Fruit fly (Drosophila melanogaster): Measurements from ENCODE around the gene IFT46.

The IFT46 gene

dm6 chr2L:18604986-18605385 is 10.9 kb downstream of the IFT46 start, which contains the start of gene CG10413 (continued):
- TF ChIP-seq CG8089 (GFP tag; optimal IDR thresholded peaks at IDR 0.05) (peak; percentile 96), CG2678 (tag; optimal IDR thresholded peaks at IDR 0.05) (peak; percentile 99), Sox102F (GFP tag; optimal IDR thresholded peaks at IDR 0.05) (peak; percentile 97), en (GFP tag; optimal IDR thresholded peaks at IDR 0.05) (peak; percentile 97), Vsx1 (GFP tag; optimal IDR thresholded peaks at IDR 0.05) (peak; percentile 93), CG17385 (GFP tag; optimal IDR thresholded peaks at IDR 0.05) (peak; percentile 96), Deaf1 (tag; optimal IDR thresholded peaks at IDR 0.05) (peak; percentile 85), CG18599 (GFP tag; optimal IDR thresholded peaks at IDR 0.05) (peak; percentile 99), gsb-n (tag; optimal IDR thresholded peaks at IDR 0.05) (peak; percentile 97), CG34422 (GFP tag; IDR thresholded peaks at IDR 0.05) (peak; percentile 98; the same call in 2 of the 3 replicates), Six4 (GFP tag; optimal IDR thresholded peaks at IDR 0.05) (peak; percentile 95), Myb (GFP tag; optimal IDR thresholded peaks at IDR 0.05) (peak; percentile 89), slp2 (GFP tag; optimal IDR thresholded peaks at IDR 0.05) (peak; percentile 96), D19B (GFP tag; optimal IDR thresholded peaks at IDR 0.05) (peak; percentile 93), rib (GFP tag; IDR thresholded peaks at IDR 0.05) (peak; percentile 98), pan (optimal IDR thresholded peaks at IDR 0.05) (no peak), pan (GFP tag; optimal IDR thresholded peaks at IDR 0.05 in 1 of 2, IDR thresholded peaks at IDR 0.05 in 1 of 2) (peak in 1 of 2 experiments; percentile 98), C15 (GFP tag; IDR thresholded peaks at IDR 0.05) (peak; percentile 92), Mrtf (GFP tag; IDR thresholded peaks at IDR 0.05) (peak; percentile 98), jigr1 (GFP tag; IDR thresholded peaks at IDR 0.05) (peak; percentile 94), CG31365 (tag; optimal IDR thresholded peaks at IDR 0.05) (peak; percentile 91), CG32767 (GFP tag; IDR thresholded peaks at IDR 0.05) (peak; percentile 97), z (GFP tag; IDR thresholded peaks at IDR 0.05) (peak; percentile 66; the same call in 2 of the 3 replicates), BEAF-32 (GFP tag; optimal IDR thresholded peaks at IDR 0.05) (peak; percentile 70), unc-4 (GFP tag; IDR thresholded peaks at IDR 0.05; ENCODE audit: partially characterized antibody) (peak; percentile 51; the same call in 1 of the 2 replicates), Dek (tag; optimal IDR thresholded peaks at IDR 0.05) (peak; percentile 98), wor (GFP tag; IDR thresholded peaks at IDR 0.05) (peak; percentile 90), CG2120 (GFP tag; optimal IDR thresholded peaks at IDR 0.05) (peak; percentile 99), CG11085 (GFP tag; IDR thresholded peaks at IDR 0.05) (peak; percentile 96), CoRest (tag; optimal IDR thresholded peaks at IDR 0.05) (peak; percentile 99), ase (GFP tag; IDR thresholded peaks at IDR 0.05) (peak; percentile 92), ssp (GFP tag; IDR thresholded peaks at IDR 0.05) (peak; percentile 89), CG6654 (GFP tag; optimal IDR thresholded peaks at IDR 0.05) (peak; percentile 89), CG1832 (GFP tag; optimal IDR thresholded peaks at IDR 0.05) (no peak), CG31441 (GFP tag; IDR thresholded peaks at IDR 0.05) (peak; percentile 97), CG9727 (GFP tag; optimal IDR thresholded peaks at IDR 0.05) (peak; percentile 96), CG9215 (GFP tag; IDR thresholded peaks at IDR 0.05) (peak; percentile 98), abd-A (tag; optimal IDR thresholded peaks at IDR 0.05) (no peak), CG4282 (GFP tag; optimal IDR thresholded peaks at IDR 0.05) (peak; percentile 94), wek (GFP tag; optimal IDR thresholded peaks at IDR 0.05) (peak; percentile 93), CG17612 (GFP tag; IDR thresholded peaks at IDR 0.05) (peak; percentile 92), CG12104 (GFP tag; optimal IDR thresholded peaks at IDR 0.05) (peak; percentile 96), CHES-1-like (GFP tag; optimal IDR thresholded peaks at IDR 0.05) (peak; percentile 98), Hmx (GFP tag; optimal IDR thresholded peaks at IDR 0.05) (peak; percentile 95), zen (tag; optimal IDR thresholded peaks at IDR 0.05) (peak; percentile 98), CG18262 (tag; optimal IDR thresholded peaks at IDR 0.05) (peak; percentile 98), Hr51 (GFP tag; optimal IDR thresholded peaks at IDR 0.05) (peak; percentile 98), twi (tag; optimal IDR thresholded peaks at IDR 0.05) (peak; percentile 96), CG7271 (tag; optimal IDR thresholded peaks at IDR 0.05) (peak; percentile 95), CG4424 (GFP tag; optimal IDR thresholded peaks at IDR 0.05) (peak; percentile 98), danr (GFP tag; IDR thresholded peaks at IDR 0.05) (peak; percentile 96)
